ENCODE assay signal across 1 fruit fly cellular context in genomic region chr3R:14779733-14780278, dm6.
TF ChIP-seq lines count a peak whose summit lies in the region.

No protein-coding gene starts in this region.

TF ChIP-seq in whole organism, prepupa, 60 proteins besides CTCF, POLR2A, EP300 and RAD21 (continued from another document):
- TF ChIP-seq dsx (GFP tag; optimal IDR thresholded peaks at IDR 0.05; lab: Kevin White, UChicago; ENCODE audit: poor library complexity, severe bottlenecking) (no peak), pdm3 (GFP tag; optimal IDR thresholded peaks at IDR 0.05; lab: Kevin White, UChicago) (peak; percentile 1), CG31627 (GFP tag; optimal IDR thresholded peaks at IDR 0.05; lab: Kevin White, UChicago) (no peak), lz (GFP tag; optimal IDR thresholded peaks at IDR 0.05; lab: Kevin White, UChicago) (peak; percentile 7), Lpt (GFP tag; optimal IDR thresholded peaks at IDR 0.05; lab: Kevin White, UChicago) (peak; percentile 8), CG11294 (GFP tag; IDR thresholded peaks at IDR 0.05; lab: Robert Waterston, UW) (no peak), OdsH (GFP tag; optimal IDR thresholded peaks at IDR 0.05; lab: Kevin White, UChicago) (peak; percentile 2), Smox (GFP tag; optimal IDR thresholded peaks at IDR 0.05; lab: Kevin White, UChicago) (no peak), Sox102F (GFP tag; optimal IDR thresholded peaks at IDR 0.05; lab: Kevin White, UChicago) (no peak), acj6 (GFP tag; optimal IDR thresholded peaks at IDR 0.05; lab: Kevin White, UChicago) (peak; percentile 5)
